Worm (Caenorhabditis elegans): ENCODE data around the gene W02B12.16.

DNA sequence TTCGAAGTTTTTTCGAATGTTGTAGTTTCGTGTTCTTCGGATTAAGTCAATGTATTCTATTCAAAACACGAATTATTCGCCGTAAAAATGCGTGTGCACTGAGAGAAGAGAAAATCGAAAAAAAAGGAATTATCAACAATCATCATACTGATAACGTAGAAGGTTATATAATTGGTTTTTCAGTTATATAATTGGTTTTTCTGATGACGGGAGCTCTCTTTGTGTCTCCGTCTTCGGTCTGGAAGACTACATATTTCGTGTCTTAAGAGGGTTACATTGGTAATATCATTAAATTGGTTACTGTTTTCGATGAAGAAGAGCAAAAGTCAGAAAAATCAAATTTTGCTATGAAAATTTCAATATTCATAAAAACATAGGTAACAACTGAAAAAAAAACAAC, 16.4 kb downstream of the W02B12.16 start:
- TF ChIP-seq aly-2 (tag; optimal IDR thresholded peaks at IDR 0.05) = no peak
- TF ChIP-seq lsy-2 (tag; optimal IDR thresholded peaks at IDR 0.05) = no peak
- no peak for TF ChIP-seq jun-1 (tag; optimal IDR thresholded peaks at IDR 0.05)
- no peak for TF ChIP-seq ceh-82 (tag; optimal IDR thresholded peaks at IDR 0.05)
